Worm (Caenorhabditis elegans) whole organism, late embryonic: Measurements from ENCODE around the gene lys-3.

Source experiments
- C08G9.2 ChIP-seq: sonication (generic microtip); optimal IDR thresholded peaks from 2 replicates; lab custom pipeline; 2016; ENCODE audit warnings: mild to moderate bottlenecking, missing genetic modification characterization, moderate library complexity, missing compliant biosample characterization
- C38D4.7 ChIP-seq: fragments of 200-800 bp; sonication (Bioruptor generic); optimal IDR thresholded peaks from 2 replicates; lab custom pipeline; 2018; ENCODE audit warnings: mild to moderate bottlenecking, missing genetic modification characterization, moderate library complexity, missing compliant biosample characterization
- F13H6.1 ChIP-seq: sonication (generic microtip); optimal IDR thresholded peaks from 2 replicates; lab custom pipeline; 2016; ENCODE audit warnings: missing genetic modification characterization, missing compliant biosample characterization
- K02D7.2 ChIP-seq: sonication (generic microtip); optimal IDR thresholded peaks from 2 replicates; lab custom pipeline; 2017; ENCODE audit warnings: mild to moderate bottlenecking, missing genetic modification characterization, missing compliant biosample characterization
- T23F11.4 ChIP-seq: fragments of 200-800 bp; sonication (Bioruptor generic); optimal IDR thresholded peaks from 2 replicates; lab custom pipeline; 2018; ENCODE audit warnings: mild to moderate bottlenecking, missing genetic modification characterization, missing compliant biosample characterization
- Y22D7AL.16 ChIP-seq: sonication (generic microtip); optimal IDR thresholded peaks from 2 replicates; lab custom pipeline; 2016; ENCODE audit warnings: missing genetic modification characterization, missing compliant biosample characterization
- ama-1 ChIP-seq: fragments of 150-350 bp; optimal IDR thresholded peaks from 2 replicates; lab custom pipeline; 2014
- ceh-18 ChIP-seq: sonication (generic microtip); optimal IDR thresholded peaks from 2 replicates; lab custom pipeline; 2016; ENCODE audit warnings: missing genetic modification characterization, missing compliant biosample characterization
- ceh-2 ChIP-seq: sonication (generic microtip); optimal IDR thresholded peaks from 2 replicates; lab custom pipeline; 2016; ENCODE audit warnings: missing genotype, missing genetic modification characterization, missing compliant biosample characterization
- ceh-24 ChIP-seq: sonication (generic microtip); optimal IDR thresholded peaks from 2 replicates; lab custom pipeline; 2016; ENCODE audit warnings: mild to moderate bottlenecking, missing genetic modification characterization, missing compliant biosample characterization
- ceh-31 ChIP-seq: sonication (generic microtip); optimal IDR thresholded peaks from 2 replicates; lab custom pipeline; 2016; ENCODE audit warnings: missing genetic modification characterization, missing compliant biosample characterization
- ceh-45 ChIP-seq: fragments of 200-800 bp; sonication (Bioruptor generic); IDR thresholded peaks from 2 replicates; pipeline ENCODE4 v1.3.6; 2022; ENCODE audit warnings: missing genetic modification reagents, missing genetic modification characterization, missing compliant biosample characterization
- ceh-48 ChIP-seq: sonication (generic microtip); optimal IDR thresholded peaks from 2 replicates; lab custom pipeline; 2016; ENCODE audit warnings: missing genetic modification characterization, inconsistent platforms, missing compliant biosample characterization
- elt-4 ChIP-seq: sonication (generic microtip); optimal IDR thresholded peaks from 2 replicates; lab custom pipeline; 2016; ENCODE audit warnings: missing genetic modification characterization, missing compliant biosample characterization
- ets-4 ChIP-seq: sonication (generic microtip); optimal IDR thresholded peaks from 2 replicates; lab custom pipeline; 2016; ENCODE audit warnings: missing genetic modification characterization, missing compliant biosample characterization
- fax-1 ChIP-seq: sonication (generic microtip); optimal IDR thresholded peaks from 2 replicates; lab custom pipeline; 2016; ENCODE audit warnings: missing genotype, missing genetic modification characterization, missing compliant biosample characterization
- fkh-10 ChIP-seq: fragments of 150-350 bp; optimal IDR thresholded peaks from 2 replicates; lab custom pipeline; 2014; ENCODE audit warnings: missing biosample characterization, missing genetic modification reagents, missing genetic modification characterization
- hlh-13 ChIP-seq: fragments of 200-800 bp; sonication (Bioruptor generic); optimal IDR thresholded peaks from 2 replicates; lab custom pipeline; 2018; ENCODE audit warnings: mild to moderate bottlenecking, missing genetic modification characterization, missing compliant biosample characterization
- hlh-6 ChIP-seq: sonication (generic microtip); optimal IDR thresholded peaks from 2 replicates; lab custom pipeline; 2016; ENCODE audit warnings: missing genotype, missing genetic modification characterization, missing compliant biosample characterization
- lim-6 ChIP-seq: sonication (generic microtip); optimal IDR thresholded peaks from 2 replicates; lab custom pipeline; 2016; ENCODE audit warnings: missing genetic modification characterization, missing compliant biosample characterization
- lin-11 ChIP-seq: fragments of 200-800 bp; sonication (Bioruptor generic); optimal IDR thresholded peaks from 2 replicates; lab custom pipeline; 2018; ENCODE audit warnings: mild to moderate bottlenecking, missing genetic modification characterization, missing compliant biosample characterization
- madf-2 ChIP-seq: sonication (generic microtip); optimal IDR thresholded peaks from 2 replicates; lab custom pipeline; 2017; ENCODE audit warnings: missing genetic modification characterization, missing compliant biosample characterization
- nfya-1 ChIP-seq: sonication (generic microtip); optimal IDR thresholded peaks from 2 replicates; lab custom pipeline; 2017; ENCODE audit warnings: missing genetic modification characterization, mild to moderate bottlenecking, missing compliant biosample characterization, antibody characterized with exemption, moderate library complexity
- npax-4 ChIP-seq: sonication (generic microtip); optimal IDR thresholded peaks from 2 replicates; lab custom pipeline; 2016; ENCODE audit warnings: missing genetic modification characterization, missing compliant biosample characterization
- pag-3 ChIP-seq: sonication (generic microtip); optimal IDR thresholded peaks from 2 replicates; lab custom pipeline; 2016; ENCODE audit warnings: missing compliant biosample characterization, missing genetic modification characterization, borderline replicate concordance
- pat-9 ChIP-seq: fragments of 200-800 bp; sonication (Bioruptor generic); optimal IDR thresholded peaks from 2 replicates; lab custom pipeline; 2018; ENCODE audit warnings: mild to moderate bottlenecking, missing genetic modification characterization, moderate library complexity, missing compliant biosample characterization
- pha-2 ChIP-seq: sonication (generic microtip); optimal IDR thresholded peaks from 2 replicates; lab custom pipeline; 2017; ENCODE audit warnings: mild to moderate bottlenecking, missing genetic modification characterization, missing compliant biosample characterization
- pha-4 ChIP-seq: fragments of 150-350 bp; optimal IDR thresholded peaks from 2 replicates; lab custom pipeline; 2018; ENCODE audit warnings: missing biosample characterization, missing genetic modification reagents, missing genetic modification characterization
- pqm-1 ChIP-seq: sonication (generic microtip); optimal IDR thresholded peaks from 2 replicates; lab custom pipeline; 2016; ENCODE audit warnings: missing genetic modification characterization, missing compliant biosample characterization
- pros-1 ChIP-seq: fragments of 150-350 bp; optimal IDR thresholded peaks from 2 replicates; lab custom pipeline; 2014; ENCODE audit warnings: missing biosample characterization, missing genetic modification reagents, missing genetic modification characterization
- sox-4 ChIP-seq: sonication (generic microtip); optimal IDR thresholded peaks from 2 replicates; lab custom pipeline; 2017; ENCODE audit warnings: mild to moderate bottlenecking, missing genetic modification characterization, inconsistent platforms, missing compliant biosample characterization
- tbx-2 ChIP-seq: sonication (generic microtip); optimal IDR thresholded peaks from 2 replicates; lab custom pipeline; 2016; ENCODE audit warnings: missing genetic modification characterization, missing compliant biosample characterization
- tbx-7 ChIP-seq: sonication (generic microtip); optimal IDR thresholded peaks from 2 replicates; lab custom pipeline; 2016; ENCODE audit warnings: missing genotype, missing genetic modification characterization, missing compliant biosample characterization
- unc-42 ChIP-seq: sonication (generic microtip); optimal IDR thresholded peaks from 2 replicates; lab custom pipeline; 2016; ENCODE audit warnings: missing genotype, missing genetic modification characterization, missing compliant biosample characterization
- zip-5 ChIP-seq: sonication (generic microtip); optimal IDR thresholded peaks from 2 replicates; lab custom pipeline; 2016; ENCODE audit warnings: missing genetic modification characterization, missing compliant biosample characterization

lys-3 gene

DNA sequence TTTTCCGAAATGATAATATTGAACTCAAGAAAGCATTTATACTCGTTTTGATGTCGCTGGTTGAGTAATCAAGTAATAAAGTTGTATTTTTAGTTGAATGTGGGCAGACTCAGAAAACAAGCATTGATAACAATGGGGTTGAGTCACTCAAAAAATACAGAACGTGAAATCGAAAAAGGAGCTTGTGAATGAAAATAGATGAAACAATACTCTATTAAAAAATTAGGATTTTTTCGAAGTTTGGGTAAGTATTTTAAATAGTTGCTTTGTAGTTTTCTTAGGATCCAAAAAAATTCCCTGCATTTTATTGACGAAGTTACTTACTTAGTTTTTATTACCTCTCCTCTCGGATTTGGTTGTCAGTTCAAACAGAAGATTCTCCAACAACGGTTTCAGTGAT, at the start of gene lys-3:
TSS of gene lys-3 (minus strand) at position 101 of the 400 bp plus-strand sequence.
- TF ChIP-seq madf-2 (tag; lab: Kevin White, UChicago) = no peak
- TF ChIP-seq pqm-1 (tag; lab: Kevin White, UChicago) = no peak
- TF ChIP-seq lin-11 = no peak

ce11 chrV:10332012-10332411, 48.7 kb upstream of the lys-3 start, which contains the start of gene crm-1:
Gene crm-1 (minus strand): TSS chrV:10332112.
- TF ChIP-seq ceh-18 (tag; lab: Kevin White, UChicago) = no peak
- no peak for TF ChIP-seq pag-3 (tag; lab: Kevin White, UChicago)
- no peak for TF ChIP-seq pat-9 (tag; lab: Kevin White, UChicago)
- no peak for TF ChIP-seq ceh-24 (tag; lab: Kevin White, UChicago)
- TF ChIP-seq hlh-6 (tag; lab: Kevin White, UChicago) = no peak
- no peak for TF ChIP-seq K02D7.2
- TF ChIP-seq pha-4 (tag; lab: Kevin White, UChicago) = no peak
- no peak for TF ChIP-seq ama-1
- TF ChIP-seq pha-2 (tag; lab: Kevin White, UChicago) = no peak
- TF ChIP-seq elt-4 = no peak

- no peak for TF ChIP-seq C38D4.7
- TF ChIP-seq pha-4 (tag; lab: Kevin White, UChicago) = no peak
- TF ChIP-seq T23F11.4 (GFP tag; lab: Kevin White, UChicago) = no peak
- no peak for TF ChIP-seq hlh-6 (tag; lab: Kevin White, UChicago)
- TF ChIP-seq ceh-31 = no peak
- no peak for TF ChIP-seq ceh-18 (tag; lab: Kevin White, UChicago)
- TF ChIP-seq Y22D7AL.16 (tag; lab: Kevin White, UChicago) = no peak
- TF ChIP-seq madf-2 (tag; lab: Kevin White, UChicago) = no peak
- no peak for TF ChIP-seq pag-3 (tag; lab: Kevin White, UChicago)
- TF ChIP-seq F13H6.1 = no peak
- TF ChIP-seq nfya-1 = no peak
These were observed 44.7 kb upstream of the lys-3 start for ce11 chrV:10328080-10328479.

ce11 chrV:10323537-10323936, 40.2 kb upstream of the lys-3 start:
- no peak for TF ChIP-seq ceh-45 (GFP tag; lab: Robert Waterston, UW)
- no peak for TF ChIP-seq fax-1 (tag; lab: Kevin White, UChicago)
- TF ChIP-seq hlh-6 (tag; lab: Kevin White, UChicago) = no peak
- TF ChIP-seq fkh-10 = no peak
- TF ChIP-seq pros-1 = no peak
- TF ChIP-seq ceh-48 (tag; lab: Kevin White, UChicago) = no peak
- TF ChIP-seq, all 69 proteins: peak for 0

DNA sequence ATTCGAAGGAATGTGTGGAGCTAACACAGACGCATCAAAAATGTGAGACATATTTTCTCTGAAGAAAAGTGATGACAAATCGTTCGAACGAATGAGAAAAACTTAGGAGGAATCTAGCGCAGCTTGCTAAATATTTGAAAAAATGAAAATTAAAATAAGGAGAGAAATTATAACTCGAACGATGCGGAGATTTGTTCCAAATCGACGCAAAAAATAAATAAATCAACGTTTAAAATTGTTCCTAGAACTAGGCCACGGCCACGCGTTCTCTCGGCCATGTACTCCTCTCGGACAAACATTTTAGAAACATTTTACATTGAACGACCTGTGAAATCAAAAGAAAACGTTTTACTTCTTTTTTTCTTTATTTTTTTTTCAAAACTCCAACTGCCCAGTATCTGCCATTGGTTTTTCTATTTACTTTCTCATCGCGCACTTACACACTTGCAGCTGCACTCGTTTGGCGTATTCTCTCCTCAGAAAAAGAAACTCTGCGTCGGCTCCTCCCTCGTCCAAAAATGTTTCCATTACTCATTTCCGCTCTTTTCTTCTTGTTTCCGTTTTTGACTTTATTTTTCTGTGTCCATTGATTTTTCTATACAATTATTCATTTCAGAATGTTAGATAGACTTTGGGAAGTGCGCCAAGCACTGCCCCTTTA, 36.9 kb upstream of the lys-3 start, which contains the start of the genes gna-1 and B0024.13:
TSS of gene gna-1 (minus strand) at position 51 of the 661 bp plus-strand sequence.
TSS of gene B0024.13 (plus strand) at position 611 of the 661 bp plus-strand sequence.
- no peak for TF ChIP-seq hlh-13 (GFP tag; lab: Kevin White, UChicago)
- no peak for TF ChIP-seq ama-1
- peak; percentile 89 for TF ChIP-seq ceh-31
- TF ChIP-seq ets-4 (tag; lab: Kevin White, UChicago) = peak; percentile 22
- no peak for TF ChIP-seq sox-4 (tag; lab: Kevin White, UChicago)
- peak; percentile 66 for TF ChIP-seq zip-5
- TF ChIP-seq ceh-2 (tag; lab: Kevin White, UChicago) = peak; percentile 76
- TF ChIP-seq C08G9.2 = peak; percentile 82
- peak; percentile 54 for TF ChIP-seq unc-42 (tag; lab: Kevin White, UChicago)
- no peak for TF ChIP-seq nfya-1
- TF ChIP-seq lim-6 = peak; percentile 2
- peak; percentile 63 for TF ChIP-seq tbx-2 (tag; lab: Kevin White, UChicago)
- TF ChIP-seq npax-4 (tag; lab: Kevin White, UChicago) = no peak
- TF ChIP-seq tbx-7 = peak; percentile 60
- no peak for TF ChIP-seq elt-4
